Fruit fly (Drosophila melanogaster) whole organism, prepupa: ENCODE data around the gene CG33271.

ENCODE experiments used
- CG3919 ChIP-seq: fragments of 200-800 bp; sonication (Bioruptor generic); optimal IDR thresholded peaks from 3 replicates; lab custom pipeline; 2016; ENCODE audit warnings: missing biosample characterization, missing genetic modification characterization
- Sox15 ChIP-seq: fragments of 200-800 bp; sonication (Bioruptor generic); optimal IDR thresholded peaks from 3 replicates; lab custom pipeline; 2016; ENCODE audit warnings: missing biosample characterization, missing genetic modification characterization
- cyc ChIP-seq: fragments of 200-800 bp; sonication (Bioruptor generic); optimal IDR thresholded peaks from 3 replicates; lab custom pipeline; 2016; ENCODE audit warnings: missing biosample characterization, missing genetic modification characterization
- esn ChIP-seq: fragments of 200-800 bp; sonication (Bioruptor generic); optimal IDR thresholded peaks from 2 replicates; lab custom pipeline; 2016; ENCODE audit warnings: missing biosample characterization, mild to moderate bottlenecking, missing genetic modification characterization, moderate library complexity
- topi ChIP-seq: fragments of 200-800 bp; sonication (Bioruptor generic); optimal IDR thresholded peaks from 3 replicates; lab custom pipeline; 2016; ENCODE audit warnings: missing biosample characterization, missing genetic modification characterization
- vri ChIP-seq: fragments of 200-800 bp; sonication (Bioruptor generic); optimal IDR thresholded peaks from 3 replicates; lab custom pipeline; 2016; ENCODE audit warnings: missing biosample characterization, mild to moderate bottlenecking, missing genetic modification characterization

- TF ChIP-seq CG3919: no peak
- no peak for TF ChIP-seq Sox15 (GFP tag; lab: Kevin White, UChicago)
- no peak for TF ChIP-seq esn
- no peak for TF ChIP-seq vri (GFP tag; lab: Kevin White, UChicago)
- no peak for TF ChIP-seq topi
- TF ChIP-seq cyc (GFP tag; lab: Kevin White, UChicago): no peak
These were observed 16.4 kb downstream of the CG33271 start for dm6 chr3L:11560885-11561284.
